Fruit fly (Drosophila melanogaster) S2 (cell line): ENCODE measurements around the gene slf.

Experiments
- CG8478 ChIP-seq: fragments of >200 bp; optimal IDR thresholded peaks from 2 replicates; lab custom pipeline; 2018
- CTCF ChIP-seq, 2 experiments: fragments of >200 bp; optimal IDR thresholded peaks; 2 replicates each; lab custom pipeline; 2018

The slf gene

DNA sequence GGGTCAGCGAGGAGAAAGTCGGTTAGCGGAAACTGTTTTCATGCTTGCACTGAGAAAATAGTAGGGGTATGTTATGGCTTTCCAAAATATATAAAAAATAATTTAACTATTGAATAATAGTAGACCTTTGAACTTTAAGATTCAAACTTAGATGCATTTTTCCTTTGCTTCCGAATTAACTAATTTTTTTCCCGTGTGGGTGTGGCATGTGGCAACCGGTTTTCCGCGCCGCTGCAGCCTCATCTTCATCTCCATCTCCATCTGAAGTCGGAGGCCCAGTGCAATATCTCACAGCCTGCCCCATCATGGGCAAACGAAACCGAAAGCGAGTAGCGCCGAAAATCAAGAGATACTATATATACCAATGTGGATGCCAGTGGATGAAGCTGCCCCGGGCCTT, 4.1 kb downstream of the slf start:
- TF ChIP-seq CTCF (optimal IDR thresholded peaks at IDR 0.05; lab: Kevin White, UChicago) (no peak), CG8478 (lab: Kevin White, UChicago) (no peak)

DNA sequence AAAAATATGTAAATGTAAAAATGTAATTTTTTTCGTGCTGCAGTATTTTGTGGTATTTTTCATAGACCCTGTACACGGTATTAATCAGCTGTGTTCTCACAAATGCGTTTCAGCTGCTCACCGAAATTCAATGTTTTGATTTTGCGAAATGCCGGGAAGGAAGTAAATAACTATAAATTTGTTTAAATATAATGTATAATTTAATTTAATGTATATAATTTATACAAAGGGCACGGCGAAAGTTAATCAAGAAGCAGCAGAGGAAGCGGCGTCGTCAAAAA, 7.3 kb downstream of the slf start, which contains the start of gene CG3294:
Gene CG3294, plus strand, starts transcription at position 26 of the 281 bp plus-strand sequence.
- TF ChIP-seq CG8478 (lab: Kevin White, UChicago) = no peak
- no peak for TF ChIP-seq CTCF (optimal IDR thresholded peaks at IDR 0.05; lab: Kevin White, UChicago)

DNA sequence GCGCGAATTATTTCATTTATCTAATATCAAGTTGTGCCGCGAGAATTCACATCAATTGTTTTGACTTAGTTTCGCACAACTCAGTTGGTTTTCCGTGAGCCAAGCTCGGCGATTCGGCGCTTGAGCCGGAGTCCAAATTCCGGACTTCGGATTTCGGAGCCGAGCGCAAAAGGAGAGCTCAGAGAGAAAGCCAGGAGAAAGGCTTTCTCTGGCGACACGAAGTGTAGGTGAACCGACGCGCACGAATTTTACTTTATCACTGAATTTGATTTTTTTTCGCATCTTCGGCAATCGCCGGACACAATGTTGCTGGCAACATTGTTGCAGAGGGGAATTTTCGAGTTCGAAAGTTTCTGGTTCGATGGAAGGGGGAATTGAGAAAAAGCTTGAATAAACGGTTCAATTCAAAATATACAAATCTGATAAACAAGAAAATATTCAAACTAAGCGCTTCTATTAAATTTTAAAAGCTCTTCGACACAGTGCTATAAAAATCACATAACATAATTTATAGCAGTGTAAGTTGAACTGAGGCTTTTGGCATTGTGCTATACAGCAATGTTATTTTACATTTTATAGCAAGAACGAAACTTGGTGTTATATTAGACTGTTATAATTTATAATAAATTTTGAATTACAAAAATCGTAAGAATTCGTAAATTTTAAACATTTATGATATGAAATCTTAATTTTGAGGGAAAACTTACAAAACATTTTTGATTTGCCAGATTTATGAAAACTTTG, 7.8 kb downstream of the slf start, which contains the start of gene fipi:
Gene fipi, minus strand, starts transcription at position 265 of the 744 bp plus-strand sequence.
- TF ChIP-seq CTCF (optimal IDR thresholded peaks at IDR 0.05; lab: Kevin White, UChicago) = no peak
- TF ChIP-seq CG8478 (lab: Kevin White, UChicago) = no peak

DNA sequence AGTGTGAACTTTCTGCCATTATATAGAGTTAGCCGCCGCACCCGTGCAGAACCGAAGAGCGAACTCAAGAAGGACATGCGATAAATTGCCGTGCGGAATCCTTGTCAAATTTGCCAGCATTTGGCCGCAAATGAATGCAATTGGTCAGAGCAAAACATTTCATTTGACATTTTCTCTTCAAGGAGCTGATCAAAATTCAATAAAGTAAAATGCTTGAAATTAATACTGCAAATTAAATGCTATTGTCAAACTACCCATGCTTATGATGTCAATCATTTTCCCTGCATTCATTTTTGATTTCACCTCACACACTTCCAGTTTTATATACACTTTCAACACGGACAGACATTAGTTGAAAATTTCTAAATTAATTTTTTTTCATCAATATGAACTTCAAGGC, 39.1 kb downstream of the slf start, which contains the start of gene CG42523:
Gene CG42523, plus strand, starts transcription at position 301 of the 400 bp plus-strand sequence.
- TF ChIP-seq CTCF (optimal IDR thresholded peaks at IDR 0.05; lab: Kevin White, UChicago) (no peak), CG8478 (lab: Kevin White, UChicago) (no peak)
